Worm (Caenorhabditis elegans) whole organism, L1 larva: ENCODE data around the gene C55A6.1.
A peak's percentile ranks its signal among the peaks of the same experiment; 100 is the strongest.

Experiments used
- C16A3.4 ChIP-seq: fragments of 150-350 bp; optimal IDR thresholded peaks from 2 replicates; lab custom pipeline; 2014; ENCODE audit warnings: missing biosample characterization, missing genetic modification characterization
- C34B4.2 ChIP-seq: sonication (generic microtip); optimal IDR thresholded peaks from 2 replicates; lab custom pipeline; 2017; ENCODE audit warnings: mild to moderate bottlenecking, missing genetic modification characterization, missing compliant biosample characterization
- F16B12.6 ChIP-seq: fragments of 150-350 bp; optimal IDR thresholded peaks from 2 replicates; lab custom pipeline; 2014; ENCODE audit warnings: missing biosample characterization, missing genetic modification characterization
- ama-1 ChIP-seq: fragments of 150-350 bp; optimal IDR thresholded peaks from 2 replicates; lab custom pipeline; 2014
- blmp-1 ChIP-seq: fragments of 150-350 bp; optimal IDR thresholded peaks from 2 replicates; lab custom pipeline; 2014; ENCODE audit warnings: missing biosample characterization, missing genetic modification characterization
- ceh-63 ChIP-seq: fragments of 200-800 bp; sonication (Bioruptor generic); optimal IDR thresholded peaks from 2 replicates; lab custom pipeline; 2018; ENCODE audit warnings: mild to moderate bottlenecking, missing genetic modification characterization, missing compliant biosample characterization
- ceh-8 ChIP-seq: fragments of 200-800 bp; sonication (Bioruptor generic); optimal IDR thresholded peaks from 2 replicates; lab custom pipeline; 2018; ENCODE audit warnings: mild to moderate bottlenecking, missing genetic modification characterization, moderate library complexity, missing compliant biosample characterization
- efl-1 ChIP-seq, 4 experiments: fragments of 150-350 bp; optimal IDR thresholded peaks in 3 of 4; peaks in 1 of 4; 1 replicate in 1 of 4; 2 replicates in 3 of 4; lab custom pipeline; 2014; ENCODE audit warnings: missing biosample characterization in 2 of 4, missing genetic modification characterization in 2 of 4, missing genetic modification reagents in 2 of 4
- efl-3 ChIP-seq: fragments of 200-800 bp; sonication (Bioruptor generic); optimal IDR thresholded peaks from 2 replicates; lab custom pipeline; 2018; ENCODE audit warnings: mild to moderate bottlenecking, missing genetic modification characterization, missing compliant biosample characterization
- egl-13 ChIP-seq: sonication (generic microtip); optimal IDR thresholded peaks from 2 replicates; lab custom pipeline; 2016; ENCODE audit warnings: missing genotype, missing genetic modification reagents, missing genetic modification characterization, missing compliant biosample characterization
- egl-27 ChIP-seq, 2 experiments: fragments of 150-350 bp in 1 of 2; sonication (generic microtip); optimal IDR thresholded peaks; 3 replicates each; lab custom pipeline; 2017 to 2018; ENCODE audit warnings: missing biosample characterization in 2 of 2, missing genetic modification characterization in 2 of 2, missing genetic modification reagents in 2 of 2
- elt-2 ChIP-seq: sonication (generic microtip); optimal IDR thresholded peaks from 2 replicates; lab custom pipeline; 2016; ENCODE audit warnings: missing genetic modification characterization, mild to moderate bottlenecking, inconsistent platforms, missing compliant biosample characterization, missing genetic modification reagents
- elt-3 ChIP-seq, 6 experiments: fragments of 150-350 bp in 1 of 6; sonication (generic microtip); optimal IDR thresholded peaks; 2 replicates each; lab custom pipeline; 2017 to 2018; ENCODE audit warnings: missing biosample characterization in 6 of 6, missing genetic modification characterization in 6 of 6, inconsistent platforms in 1 of 6
- ets-5 ChIP-seq: fragments of 200-800 bp; sonication (Bioruptor generic); IDR thresholded peaks from 2 replicates; pipeline ENCODE4 v1.3.6; 2022; ENCODE audit warnings: missing genetic modification characterization, missing compliant biosample characterization
- fkh-4 ChIP-seq: sonication (generic microtip); optimal IDR thresholded peaks from 2 replicates; lab custom pipeline; 2016; ENCODE audit warnings: missing compliant biosample characterization, missing genetic modification characterization, borderline replicate concordance
- fkh-8 ChIP-seq: sonication (generic microtip); optimal IDR thresholded peaks from 2 replicates; lab custom pipeline; 2016; ENCODE audit warnings: mild to moderate bottlenecking, missing genetic modification characterization, missing compliant biosample characterization
- fos-1 ChIP-seq: fragments of 150-350 bp; optimal IDR thresholded peaks from 2 replicates; lab custom pipeline; 2014; ENCODE audit warnings: missing biosample characterization, missing genetic modification characterization
- grh-1 ChIP-seq: fragments of 200-800 bp; sonication (Bioruptor generic); IDR thresholded peaks from 2 replicates; pipeline ENCODE4 v1.3.6; 2022; ENCODE audit warnings: missing genetic modification reagents, missing genetic modification characterization, missing compliant biosample characterization
- irx-1 ChIP-seq: sonication (generic microtip); optimal IDR thresholded peaks from 2 replicates; lab custom pipeline; 2016; ENCODE audit warnings: missing genetic modification characterization, missing compliant biosample characterization
- lin-14 ChIP-seq: fragments of 200-800 bp; sonication (Bioruptor generic); optimal IDR thresholded peaks from 2 replicates; lab custom pipeline; 2018; ENCODE audit warnings: mild to moderate bottlenecking, missing genetic modification characterization, moderate library complexity, missing compliant biosample characterization
- lin-35 ChIP-seq, 2 experiments: fragments of 150-350 bp; optimal IDR thresholded peaks; 2 replicates each; lab custom pipeline; 2014; ENCODE audit warnings: missing biosample characterization in 2 of 2, missing genetic modification characterization in 2 of 2, missing genetic modification reagents in 2 of 2
- lin-39 ChIP-seq: fragments of 150-350 bp; optimal IDR thresholded peaks from 2 replicates; lab custom pipeline; 2014; ENCODE audit warnings: missing biosample characterization, missing genetic modification reagents, missing genetic modification characterization
- lir-3 ChIP-seq: sonication (generic microtip); optimal IDR thresholded peaks from 2 replicates; lab custom pipeline; 2016; ENCODE audit warnings: mild to moderate bottlenecking, missing genetic modification characterization, moderate library complexity, missing compliant biosample characterization; ENCODE audit not compliant: poor library complexity
- mab-9 ChIP-seq: fragments of 200-800 bp; sonication (Bioruptor generic); IDR thresholded peaks from 2 replicates; pipeline ENCODE4 v1.3.6; 2022; ENCODE audit warnings: missing genetic modification reagents, missing genetic modification characterization, missing compliant biosample characterization
- mdl-1 ChIP-seq, 2 experiments: fragments of 150-350 bp; optimal IDR thresholded peaks; 2 replicates each; lab custom pipeline; 2014 to 2017; ENCODE audit warnings: missing biosample characterization in 2 of 2, missing genetic modification characterization in 2 of 2, inconsistent platforms in 1 of 2
- mef-2 ChIP-seq: fragments of 150-350 bp; optimal IDR thresholded peaks from 2 replicates; lab custom pipeline; 2014; ENCODE audit warnings: missing biosample characterization, missing genetic modification characterization
- nhr-11 ChIP-seq: fragments of 150-350 bp; optimal IDR thresholded peaks from 2 replicates; lab custom pipeline; 2014; ENCODE audit warnings: missing biosample characterization, missing genetic modification characterization
- nhr-20 ChIP-seq: sonication (generic microtip); optimal IDR thresholded peaks from 2 replicates; lab custom pipeline; 2016; ENCODE audit warnings: mild to moderate bottlenecking, missing genetic modification characterization, missing compliant biosample characterization
- nhr-237 ChIP-seq: fragments of 150-350 bp; optimal IDR thresholded peaks from 2 replicates; lab custom pipeline; 2014; ENCODE audit warnings: missing biosample characterization, missing genetic modification characterization
- nhr-28 ChIP-seq: fragments of 150-350 bp; optimal IDR thresholded peaks from 2 replicates; lab custom pipeline; 2014; ENCODE audit warnings: missing biosample characterization, missing genetic modification characterization
- nhr-47 ChIP-seq: sonication (generic microtip); optimal IDR thresholded peaks from 2 replicates; lab custom pipeline; 2016; ENCODE audit warnings: mild to moderate bottlenecking, missing genetic modification characterization, moderate library complexity, missing compliant biosample characterization
- nhr-71 ChIP-seq: sonication (generic microtip); optimal IDR thresholded peaks from 2 replicates; lab custom pipeline; 2016; ENCODE audit warnings: mild to moderate bottlenecking, missing genetic modification characterization, moderate library complexity, missing compliant biosample characterization
- nhr-77 ChIP-seq: fragments of 150-350 bp; optimal IDR thresholded peaks from 2 replicates; lab custom pipeline; 2014; ENCODE audit warnings: missing biosample characterization, missing genetic modification characterization
- nhr-84 ChIP-seq: sonication (generic microtip); optimal IDR thresholded peaks from 2 replicates; lab custom pipeline; 2017; ENCODE audit warnings: missing biosample characterization, missing genetic modification characterization
- nhr-85 ChIP-seq: sonication (generic microtip); peaks from one replicate; lab custom pipeline; 2016; ENCODE audit warnings: missing genetic modification characterization, inconsistent platforms, missing compliant biosample characterization
- nhr-90 ChIP-seq: sonication (generic microtip); optimal IDR thresholded peaks from 2 replicates; lab custom pipeline; 2016; ENCODE audit warnings: mild to moderate bottlenecking, missing genetic modification characterization, missing compliant biosample characterization; ENCODE audit not compliant: poor library complexity
- pag-3 ChIP-seq: sonication (generic microtip); optimal IDR thresholded peaks from 2 replicates; lab custom pipeline; 2017; ENCODE audit warnings: missing genetic modification characterization, mild to moderate bottlenecking, missing compliant biosample characterization, antibody characterized with exemption, borderline replicate concordance; ENCODE audit not compliant: insufficient read depth
- pax-3 ChIP-seq: fragments of 200-800 bp; sonication (Bioruptor generic); optimal IDR thresholded peaks from 2 replicates; lab custom pipeline; 2018; ENCODE audit warnings: mild to moderate bottlenecking, missing genetic modification characterization, moderate library complexity, missing compliant biosample characterization
- pqm-1 ChIP-seq: sonication (generic microtip); optimal IDR thresholded peaks from 3 replicates; lab custom pipeline; 2017; ENCODE audit warnings: missing biosample characterization, missing genetic modification characterization
- rnt-1 ChIP-seq: sonication (generic microtip); optimal IDR thresholded peaks from 2 replicates; lab custom pipeline; 2016; ENCODE audit warnings: mild to moderate bottlenecking, missing genetic modification characterization, moderate library complexity, missing compliant biosample characterization
- skn-1 ChIP-seq: fragments of 150-350 bp; optimal IDR thresholded peaks from 2 replicates; lab custom pipeline; 2014; ENCODE audit warnings: missing biosample characterization, missing genetic modification characterization
- snpc-4 ChIP-seq: fragments of 150-350 bp; optimal IDR thresholded peaks from 2 replicates; lab custom pipeline; 2014; ENCODE audit warnings: missing biosample characterization, missing genetic modification characterization
- swsn-7 ChIP-seq: sonication (generic microtip); optimal IDR thresholded peaks from 2 replicates; lab custom pipeline; 2016; ENCODE audit warnings: missing genetic modification characterization, missing compliant biosample characterization
- unc-62 ChIP-seq: fragments of 150-350 bp; optimal IDR thresholded peaks from 2 replicates; lab custom pipeline; 2014; ENCODE audit warnings: missing biosample characterization, missing genetic modification reagents, missing genetic modification characterization
- unc-98 ChIP-seq: fragments of 200-800 bp; sonication (Bioruptor generic); IDR thresholded peaks from 2 replicates; pipeline ENCODE4 v1.3.6; 2022; ENCODE audit warnings: missing genetic modification characterization, missing compliant biosample characterization
- vab-15 ChIP-seq: sonication (generic microtip); optimal IDR thresholded peaks from 2 replicates; lab custom pipeline; 2017; ENCODE audit warnings: missing genotype, mild to moderate bottlenecking, missing genetic modification characterization, missing compliant biosample characterization
- ztf-4 ChIP-seq: fragments of 150-350 bp; optimal IDR thresholded peaks from 2 replicates; lab custom pipeline; 2014; ENCODE audit warnings: missing biosample characterization, missing genetic modification characterization

The C55A6.1 gene

ce11 chrV:11532964-11533363, 28.2 kb upstream of the C55A6.1 start (continued):
- TF ChIP-seq egl-13 (tag; lab: Kevin White, UChicago) (no peak), lin-14 (GFP tag; lab: Kevin White, UChicago) (peak; percentile 88), pag-3 (tag; lab: Kevin White, UChicago) (peak; percentile 59), mef-2 (no peak), blmp-1 (tag; lab: Kevin White, UChicago) (peak; percentile 100), pax-3 (tag; lab: Kevin White, UChicago) (peak; percentile 27), lin-35 (GFP tag; optimal IDR thresholded peaks at IDR 0.05; lab: Kevin White, UChicago) (peak in 1 of 2 experiments; percentile 31), mdl-1 (tag; optimal IDR thresholded peaks at IDR 0.05; lab: Kevin White, UChicago) (peak in 1 of 2 experiments; percentile 57), nhr-85 (peak; percentile 99), grh-1 (peak; percentile 96), nhr-71 (tag; lab: Kevin White, UChicago) (peak; percentile 66), nhr-47 (tag; lab: Kevin White, UChicago) (no peak), skn-1 (peak; percentile 27), nhr-90 (peak; percentile 60), fkh-4 (no peak), swsn-7 (tag; lab: Kevin White, UChicago) (peak; percentile 9)

- TF ChIP-seq nhr-77 (tag; lab: Kevin White, UChicago) (no peak), nhr-11 (tag; lab: Kevin White, UChicago) (no peak)
Observed at ce11 chrV:11532535-11532853, 27.7 kb upstream of the C55A6.1 start.

- TF ChIP-seq nhr-84 (tag; lab: Kevin White, UChicago), result no peak
- peak; percentile 97 for TF ChIP-seq lin-14 (GFP tag; lab: Kevin White, UChicago)
- peak; percentile 97 for TF ChIP-seq nhr-20
- TF ChIP-seq lin-39 (tag; lab: Kevin White, UChicago), result peak; percentile 44
- peak; percentile 74 for TF ChIP-seq elt-2 (tag; lab: Kevin White, UChicago)
- peak; percentile 92 for TF ChIP-seq blmp-1 (tag; lab: Kevin White, UChicago)
- TF ChIP-seq ceh-63, result no peak
- peak; percentile 99 for TF ChIP-seq nhr-85
- peak; percentile 30 for TF ChIP-seq pqm-1 (tag; lab: Kevin White, UChicago)
- no peak for TF ChIP-seq unc-62 (GFP tag; lab: Kevin White, UChicago)
- TF ChIP-seq C16A3.4 (tag; lab: Kevin White, UChicago), result peak; percentile 83
- TF ChIP-seq efl-3 (GFP tag; lab: Kevin White, UChicago), result no peak
- peak; percentile 29 for TF ChIP-seq lir-3 (tag; lab: Kevin White, UChicago)
- TF ChIP-seq irx-1, result peak; percentile 54
- peak; percentile 81 for TF ChIP-seq swsn-7 (tag; lab: Kevin White, UChicago)
- TF ChIP-seq C34B4.2, result no peak
- no peak for TF ChIP-seq ama-1 (lab: Kevin White, UChicago)
- peak; percentile 72 for TF ChIP-seq fkh-4
- no peak; the same call in 1 of the 2 replicates for TF ChIP-seq unc-98 (GFP tag; lab: Robert Waterston, UW)
- TF ChIP-seq lin-35 (GFP tag; optimal IDR thresholded peaks at IDR 0.05; lab: Kevin White, UChicago), result peak; percentile 53 to 78
- peak; percentile 36 for TF ChIP-seq snpc-4 (tag; lab: Kevin White, UChicago)
- no peak for TF ChIP-seq mab-9 (GFP tag; lab: Robert Waterston, UW)
- TF ChIP-seq ztf-4 (tag; lab: Kevin White, UChicago), result peak; percentile 2
- TF ChIP-seq fos-1 (tag; lab: Kevin White, UChicago), result peak; percentile 82
- TF ChIP-seq ets-5 (GFP tag; lab: Robert Waterston, UW), result no peak
- TF ChIP-seq vab-15 (tag; lab: Kevin White, UChicago), result peak; percentile 52
- peak; percentile 35 for TF ChIP-seq nhr-237 (tag; lab: Kevin White, UChicago)
- TF ChIP-seq egl-27 (tag; optimal IDR thresholded peaks at IDR 0.05; lab: Kevin White, UChicago), result peak; percentile 80 to 84
- no peak for TF ChIP-seq F16B12.6 (tag; lab: Kevin White, UChicago)
- TF ChIP-seq nhr-47 (tag; lab: Kevin White, UChicago), result peak; percentile 76
- no peak for TF ChIP-seq nhr-28 (tag; lab: Kevin White, UChicago)
- peak; percentile 56 to 57 for TF ChIP-seq efl-1 (optimal IDR thresholded peaks at IDR 0.05; lab: Kevin White, UChicago)
- peak; percentile 26 to 95 for TF ChIP-seq efl-1 (GFP tag; optimal IDR thresholded peaks at IDR 0.05 in 1 of 2; lab: Kevin White, UChicago)
- peak in 5 of 6 experiments; percentile 23 to 82 (median 69) for TF ChIP-seq elt-3 (tag; optimal IDR thresholded peaks at IDR 0.05; lab: Kevin White, UChicago)
- TF ChIP-seq fkh-8 (tag; lab: Kevin White, UChicago), result no peak
- TF ChIP-seq ceh-8 (GFP tag; lab: Kevin White, UChicago), result no peak
- peak; percentile 79 for TF ChIP-seq rnt-1 (tag; lab: Kevin White, UChicago)
Observed at ce11 chrV:11531831-11532534, 27.2 kb upstream of the C55A6.1 start.
